Fruit fly (Drosophila melanogaster) whole organism, embryonic: ENCODE results near the gene Fas3.

ENCODE experiments used
- ATbp ChIP-seq: fragments of 200-800 bp; sonication (Bioruptor generic); optimal IDR thresholded peaks from 2 replicates; lab custom pipeline; 2017; ENCODE audit warnings: missing biosample characterization, mild to moderate bottlenecking, missing genetic modification characterization, missing genetic modification reagents
- Bdp1 ChIP-seq: fragments of 200-800 bp; sonication (Bioruptor generic); optimal IDR thresholded peaks from 3 replicates; lab custom pipeline; 2016; ENCODE audit warnings: missing biosample characterization, missing genetic modification characterization
- CG10321 ChIP-seq: fragments of 200-800 bp; sonication (Bioruptor generic); IDR thresholded peaks from 2 replicates; pipeline ENCODE4 v1.3.6; 2022; ENCODE audit warnings: missing biosample characterization, missing genetic modification characterization
- CG10462 ChIP-seq: fragments of 200-800 bp; sonication (Bioruptor generic); optimal IDR thresholded peaks from 2 replicates; lab custom pipeline; 2016; ENCODE audit warnings: missing biosample characterization, missing genetic modification characterization
- CG10979 ChIP-seq: fragments of 200-800 bp; sonication (Bioruptor generic); optimal IDR thresholded peaks from 2 replicates; lab custom pipeline; 2018; ENCODE audit warnings: missing biosample characterization, mild to moderate bottlenecking, missing genetic modification characterization, moderate library complexity
- CG12219 ChIP-seq: fragments of 200-800 bp; sonication (Bioruptor generic); optimal IDR thresholded peaks from 3 replicates; lab custom pipeline; 2018; ENCODE audit warnings: missing biosample characterization, mild to moderate bottlenecking, missing genetic modification characterization
- CG12391 ChIP-seq: fragments of 200-800 bp; sonication (Bioruptor generic); optimal IDR thresholded peaks from 3 replicates; lab custom pipeline; 2018; ENCODE audit warnings: missing biosample characterization, mild to moderate bottlenecking, missing genetic modification characterization, moderate library complexity
- CG2120 ChIP-seq: fragments of 200-800 bp; sonication (Bioruptor generic); optimal IDR thresholded peaks from 3 replicates; lab custom pipeline; 2016; ENCODE audit warnings: missing biosample characterization, missing genetic modification characterization
- CG2129 ChIP-seq: fragments of 200-800 bp; sonication (Bioruptor generic); IDR thresholded peaks from 2 replicates; pipeline ENCODE4 v1.3.6; 2022; ENCODE audit warnings: missing biosample characterization, missing genetic modification characterization; ENCODE audit not compliant: partially characterized antibody
- CG2889 ChIP-seq: fragments of 200-800 bp; sonication (Bioruptor generic); IDR thresholded peaks from 3 replicates; pipeline ENCODE4 v1.3.6; 2022; ENCODE audit warnings: missing biosample characterization, missing genetic modification characterization
- CG31441 ChIP-seq: fragments of 200-800 bp; sonication (Bioruptor generic); IDR thresholded peaks from 2 replicates; pipeline ENCODE4 v1.3.6; 2022; ENCODE audit warnings: missing biosample characterization, missing genetic modification characterization
- CG33557 ChIP-seq: fragments of 200-800 bp; sonication (Bioruptor generic); optimal IDR thresholded peaks from 2 replicates; lab custom pipeline; 2019; ENCODE audit warnings: missing biosample characterization, mild to moderate bottlenecking, missing genetic modification characterization, moderate library complexity
- CG4617 ChIP-seq: fragments of 200-800 bp; sonication (Bioruptor generic); optimal IDR thresholded peaks from 3 replicates; lab custom pipeline; 2016; ENCODE audit warnings: missing biosample characterization, missing genetic modification characterization, borderline replicate concordance
- CG6813 ChIP-seq: fragments of 200-800 bp; sonication (Bioruptor generic); optimal IDR thresholded peaks from 2 replicates; lab custom pipeline; 2017; ENCODE audit warnings: missing biosample characterization, missing genetic modification characterization, mild to moderate bottlenecking, moderate library complexity, missing genetic modification reagents
- CG7745 ChIP-seq: fragments of 200-800 bp; sonication (Bioruptor generic); optimal IDR thresholded peaks from 2 replicates; lab custom pipeline; 2018; ENCODE audit warnings: missing biosample characterization, mild to moderate bottlenecking, missing genetic modification characterization, moderate library complexity
- CG7786 ChIP-seq: fragments of 200-800 bp; sonication (Bioruptor generic); optimal IDR thresholded peaks from 2 replicates; lab custom pipeline; 2016; ENCODE audit warnings: missing biosample characterization, missing genetic modification characterization
- CG7963 ChIP-seq: fragments of 200-800 bp; sonication (Bioruptor generic); IDR thresholded peaks from 3 replicates; pipeline ENCODE4 v1.3.6; 2022; ENCODE audit warnings: missing biosample characterization, missing genetic modification characterization; ENCODE audit not compliant: partially characterized antibody
- CG8089 ChIP-seq: fragments of 200-800 bp; sonication (Bioruptor generic); optimal IDR thresholded peaks from 3 replicates; lab custom pipeline; 2016; ENCODE audit warnings: missing biosample characterization, missing genetic modification characterization
- CG8281 ChIP-seq: fragments of 200-800 bp; sonication (Bioruptor generic); optimal IDR thresholded peaks from 2 replicates; lab custom pipeline; 2018; ENCODE audit warnings: missing biosample characterization, mild to moderate bottlenecking, missing genetic modification characterization, moderate library complexity
- Fer3 ChIP-seq: fragments of 200-800 bp; sonication (Bioruptor generic); optimal IDR thresholded peaks from 2 replicates; lab custom pipeline; 2018; ENCODE audit warnings: missing biosample characterization, mild to moderate bottlenecking, missing genetic modification characterization, moderate library complexity
- Gsc ChIP-seq: fragments of 200-800 bp; sonication (Bioruptor generic); IDR thresholded peaks from 2 replicates; pipeline ENCODE4 v1.3.6; 2022; ENCODE audit warnings: missing biosample characterization, missing genetic modification characterization
- Lpt ChIP-seq: fragments of >200 bp; optimal IDR thresholded peaks from 2 replicates; lab custom pipeline; 2018; ENCODE audit warnings: missing biosample characterization, missing genetic modification characterization
- MESR4 ChIP-seq: fragments of 200-800 bp; sonication (Bioruptor generic); optimal IDR thresholded peaks from 2 replicates; lab custom pipeline; 2018; ENCODE audit warnings: missing biosample characterization, mild to moderate bottlenecking, missing genetic modification characterization, moderate library complexity
- Optix ChIP-seq: fragments of 200-800 bp; sonication (Bioruptor generic); IDR thresholded peaks from 3 replicates; pipeline ENCODE4 v1.3.6; 2022; ENCODE audit warnings: missing biosample characterization, missing genetic modification characterization
- Poxn ChIP-seq: fragments of 200-800 bp; sonication (Bioruptor generic); IDR thresholded peaks from 2 replicates; pipeline ENCODE4 v1.3.6; 2022; ENCODE audit warnings: missing biosample characterization, missing genetic modification characterization
- Sin3A ChIP-seq: fragments of >200 bp; optimal IDR thresholded peaks from 2 replicates; lab custom pipeline; 2018
- Sox102F ChIP-seq: fragments of 200-800 bp; sonication (Bioruptor generic); optimal IDR thresholded peaks from 2 replicates; lab custom pipeline; 2018; ENCODE audit warnings: missing biosample characterization, mild to moderate bottlenecking, missing genetic modification characterization, moderate library complexity
- ara ChIP-seq: fragments of 200-800 bp; sonication (Bioruptor generic); IDR thresholded peaks from 2 replicates; pipeline ENCODE4 v1.3.6; 2022; ENCODE audit warnings: missing biosample characterization, missing genetic modification characterization
- cad ChIP-seq: fragments of >200 bp; optimal IDR thresholded peaks from 2 replicates; lab custom pipeline; 2017; ENCODE audit warnings: missing biosample characterization, missing genetic modification characterization
- cato ChIP-seq: fragments of 200-800 bp; sonication (Bioruptor generic); optimal IDR thresholded peaks from 2 replicates; lab custom pipeline; 2016; ENCODE audit warnings: missing biosample characterization, missing genetic modification characterization, borderline replicate concordance
- crp ChIP-seq, 2 experiments: fragments of 200-800 bp; sonication (Bioruptor generic); optimal IDR thresholded peaks; 2 replicates in 1 of 2; 3 replicates in 1 of 2; lab custom pipeline; 2017; ENCODE audit warnings: missing biosample characterization in 2 of 2, missing genetic modification characterization in 2 of 2, mild to moderate bottlenecking in 1 of 2, moderate library complexity in 1 of 2
- dan ChIP-seq: fragments of 200-800 bp; sonication (Bioruptor generic); IDR thresholded peaks from 2 replicates; pipeline ENCODE4 v1.3.6; 2022; ENCODE audit warnings: missing biosample characterization, missing genetic modification characterization
- fru ChIP-seq: fragments of >200 bp; optimal IDR thresholded peaks from 2 replicates; lab custom pipeline; 2017
- gem ChIP-seq: fragments of 200-800 bp; sonication (Bioruptor generic); optimal IDR thresholded peaks from 2 replicates; lab custom pipeline; 2019; ENCODE audit warnings: missing biosample characterization, mild to moderate bottlenecking, missing genetic modification characterization, moderate library complexity
- jigr1 ChIP-seq: fragments of 200-800 bp; sonication (Bioruptor generic); IDR thresholded peaks from 3 replicates; pipeline ENCODE4 v1.3.6; 2022; ENCODE audit warnings: missing biosample characterization, missing genetic modification characterization
- jing ChIP-seq: fragments of 200-800 bp; sonication (Bioruptor generic); optimal IDR thresholded peaks from 2 replicates; lab custom pipeline; 2018; ENCODE audit warnings: missing biosample characterization, mild to moderate bottlenecking, missing genetic modification characterization
- mam ChIP-seq: fragments of 200-800 bp; sonication (Bioruptor generic); optimal IDR thresholded peaks from 3 replicates; lab custom pipeline; 2016; ENCODE audit warnings: missing biosample characterization, missing genetic modification characterization
- nerfin-2 ChIP-seq: fragments of 200-800 bp; sonication (Bioruptor generic); IDR thresholded peaks from 2 replicates; pipeline ENCODE4 v1.3.6; 2022; ENCODE audit warnings: missing biosample characterization, missing genetic modification characterization; ENCODE audit not compliant: partially characterized antibody
- nmo ChIP-seq: fragments of 200-800 bp; sonication (Bioruptor generic); optimal IDR thresholded peaks from 2 replicates; lab custom pipeline; 2018; ENCODE audit warnings: missing biosample characterization, mild to moderate bottlenecking, missing genetic modification characterization, moderate library complexity
- pan ChIP-seq, 4 experiments: fragments of >200 bp in 3 of 4; fragments of 200-800 bp in 1 of 4; sonication (Bioruptor generic) in 1 of 4; optimal IDR thresholded peaks in 3 of 4; IDR thresholded peaks in 1 of 4; 2 replicates each; pipeline versions ENCODE4 v1.3.6 to Lab custom; 2017 to 2022; ENCODE audit warnings: missing biosample characterization in 2 of 4, missing genetic modification characterization in 2 of 4, mixed read lengths in 1 of 4
- pfk ChIP-seq: fragments of 200-800 bp; sonication (Bioruptor generic); optimal IDR thresholded peaks from 2 replicates; lab custom pipeline; 2018; ENCODE audit warnings: missing biosample characterization, mild to moderate bottlenecking, missing genetic modification characterization, moderate library complexity
- pho ChIP-seq: fragments of 200-800 bp; sonication (Bioruptor generic); optimal IDR thresholded peaks from 2 replicates; lab custom pipeline; 2016; ENCODE audit warnings: missing biosample characterization, missing genetic modification characterization
- ro ChIP-seq: fragments of 200-800 bp; sonication (Bioruptor generic); IDR thresholded peaks from 2 replicates; pipeline ENCODE4 v1.3.6; 2022; ENCODE audit warnings: missing biosample characterization, missing genetic modification characterization
- run ChIP-seq: fragments of 200-800 bp; sonication (Bioruptor generic); optimal IDR thresholded peaks from 3 replicates; lab custom pipeline; 2018; ENCODE audit warnings: missing biosample characterization, mild to moderate bottlenecking, missing genetic modification characterization
- sens-2 ChIP-seq: fragments of 200-800 bp; sonication (Bioruptor generic); IDR thresholded peaks from 2 replicates; pipeline ENCODE4 v1.3.6; 2022; ENCODE audit warnings: missing biosample characterization, missing genetic modification characterization
- seq ChIP-seq: fragments of 200-800 bp; sonication (Bioruptor generic); IDR thresholded peaks from 2 replicates; pipeline ENCODE4 v1.3.6; 2022; ENCODE audit warnings: missing biosample characterization, missing genetic modification characterization
- sisA ChIP-seq: fragments of 200-800 bp; sonication (Bioruptor generic); IDR thresholded peaks from 2 replicates; pipeline ENCODE4 v1.3.6; 2022; ENCODE audit warnings: missing biosample characterization, missing genetic modification characterization
- tio ChIP-seq: fragments of 200-800 bp; sonication (Bioruptor generic); optimal IDR thresholded peaks from 2 replicates; lab custom pipeline; 2017; ENCODE audit warnings: missing biosample characterization, missing genetic modification characterization, inconsistent platforms
- unc-4 ChIP-seq: fragments of 200-800 bp; sonication (Bioruptor generic); IDR thresholded peaks from 2 replicates; pipeline ENCODE4 v1.3.6; 2022; ENCODE audit warnings: missing biosample characterization, missing genetic modification characterization; ENCODE audit not compliant: partially characterized antibody

The Fas3 gene

dm6 chr2L:18319577-18320316 lies at the start of gene Fas3 (continued):
- TF ChIP-seq ATbp (GFP tag; lab: Kevin White, UChicago) (no peak), CG6813 (GFP tag; lab: Kevin White, UChicago) (peak; percentile 47), MESR4 (GFP tag; lab: Kevin White, UChicago) (no peak), CG4617 (no peak), CG7963 (GFP tag; lab: Robert Waterston, UW) (no peak), Optix (GFP tag; lab: Robert Waterston, UW) (no peak), Lpt (GFP tag; lab: Kevin White, UChicago) (no peak), CG7786 (GFP tag; lab: Kevin White, UChicago) (no peak), crp (GFP tag; optimal IDR thresholded peaks at IDR 0.05; lab: Kevin White, UChicago) (no peak), CG8089 (GFP tag; lab: Kevin White, UChicago) (no peak), pan (optimal IDR thresholded peaks at IDR 0.05; lab: Kevin White, UChicago) (no peak), pan (GFP tag; optimal IDR thresholded peaks at IDR 0.05 in 1 of 2, IDR thresholded peaks at IDR 0.05 in 1 of 2) (peak in 1 of 2 experiments; percentile 29), Sox102F (GFP tag; lab: Kevin White, UChicago) (peak; percentile 42), CG33557 (GFP tag; lab: Kevin White, UChicago) (peak; percentile 8), Poxn (GFP tag; lab: Robert Waterston, UW) (no peak), CG8281 (tag; lab: Kevin White, UChicago) (no peak), run (tag; lab: Kevin White, UChicago) (peak; percentile 2), Sin3A (lab: Kevin White, UChicago) (no peak), cato (no peak), CG7745 (tag; lab: Kevin White, UChicago) (no peak), ara (GFP tag; lab: Robert Waterston, UW) (no peak), seq (GFP tag; lab: Robert Waterston, UW) (no peak), CG2889 (no peak), ro (GFP tag; lab: Robert Waterston, UW) (no peak), pho (GFP tag; lab: Kevin White, UChicago) (peak; percentile 31), dan (GFP tag; lab: Robert Waterston, UW) (no peak), CG12219 (GFP tag; lab: Kevin White, UChicago) (no peak), fru (no peak), jing (GFP tag; lab: Kevin White, UChicago) (peak; percentile 2), sisA (GFP tag; lab: Robert Waterston, UW) (no peak), CG2129 (GFP tag; lab: Robert Waterston, UW) (no peak), gem (tag; lab: Kevin White, UChicago) (peak; percentile 33), nerfin-2 (no peak), tio (GFP tag; lab: Kevin White, UChicago) (no peak), jigr1 (no peak), Gsc (GFP tag; lab: Robert Waterston, UW) (no peak), CG10321 (GFP tag; lab: Robert Waterston, UW) (peak; percentile 32; the same call in 1 of the 2 replicates), sens-2 (GFP tag; lab: Robert Waterston, UW) (0 out of 2 replicates have a peak, but pooled peaks have one; percentile 7), Bdp1 (GFP tag; lab: Kevin White, UChicago) (no peak), CG10979 (tag; lab: Kevin White, UChicago) (peak; percentile 9), CG12391 (no peak), pfk (GFP tag; lab: Kevin White, UChicago) (peak; percentile 30), mam (GFP tag; lab: Kevin White, UChicago) (no peak), Fer3 (tag; lab: Kevin White, UChicago) (no peak), nmo (no peak), CG2120 (peak; percentile 22), cad (GFP tag; lab: Kevin White, UChicago) (no peak), unc-4 (GFP tag; lab: Robert Waterston, UW) (no peak), CG31441 (GFP tag; lab: Robert Waterston, UW) (no peak; the same call in 1 of the 2 replicates), CG10462 (GFP tag; lab: Kevin White, UChicago) (no peak)
